Worm (Caenorhabditis elegans): ENCODE data around the gene K04H4.5.

DNA sequence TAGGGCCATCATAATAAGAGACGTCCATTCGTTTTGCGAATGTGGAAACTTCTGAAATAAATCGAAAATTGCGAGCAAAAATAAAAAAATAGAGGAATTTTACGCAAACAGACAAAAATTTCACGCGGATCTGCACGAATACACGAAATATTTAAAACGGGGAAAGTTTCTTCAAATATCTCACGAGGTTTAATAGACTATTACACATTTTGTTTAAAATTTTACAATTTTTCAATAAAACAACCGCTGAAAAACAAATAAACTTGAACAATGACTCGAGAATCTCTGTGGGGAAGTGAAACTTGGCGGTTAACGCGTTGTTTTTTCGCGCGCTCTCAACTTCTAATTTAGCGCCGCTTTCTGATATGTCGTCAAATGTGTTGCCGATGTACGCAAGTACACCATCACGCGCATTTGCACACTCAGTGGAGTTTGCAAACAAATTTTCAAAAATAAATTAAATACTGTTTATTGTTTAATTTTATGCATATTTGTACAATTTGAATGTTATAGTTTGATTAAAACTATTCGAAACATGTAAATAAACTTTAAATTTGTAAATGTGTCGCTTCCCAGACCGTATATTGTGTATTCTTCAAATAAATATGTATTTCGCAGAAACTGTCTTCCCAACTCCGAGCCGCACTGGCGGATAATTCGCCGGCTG lies 34.1 kb downstream of the K04H4.5 start, which contains the start of the genes gpr-2 and rgr-1:
- TF ChIP-seq sma-3 (GFP tag; optimal IDR thresholded peaks at IDR 0.05), result no peak
- no peak for TF ChIP-seq mab-5 (tag; optimal IDR thresholded peaks at IDR 0.05)
- TF ChIP-seq R02D3.7 (tag; optimal IDR thresholded peaks at IDR 0.05), result no peak
- TF ChIP-seq blmp-1 (tag; optimal IDR thresholded peaks at IDR 0.05; ENCODE audit: insufficient read depth), result no peak
- no peak for TF ChIP-seq snpc-4 (tag; optimal IDR thresholded peaks at IDR 0.05)
- TF ChIP-seq nhr-12 (tag; optimal IDR thresholded peaks at IDR 0.05), result no peak
- TF ChIP-seq ztf-4 (tag; optimal IDR thresholded peaks at IDR 0.05), result no peak
- TF ChIP-seq ZK546.5 (tag; optimal IDR thresholded peaks at IDR 0.05), result no peak
- no peak for TF ChIP-seq zag-1 (tag; optimal IDR thresholded peaks at IDR 0.05)
- TF ChIP-seq ama-1 (optimal IDR thresholded peaks at IDR 0.05), result no peak
- no peak for TF ChIP-seq unc-62 (GFP tag; optimal IDR thresholded peaks at IDR 0.05)
- TF ChIP-seq nhr-237 (tag; optimal IDR thresholded peaks at IDR 0.05), result no peak
